Worm (Caenorhabditis elegans): ENCODE data around the gene pals-29.

pals-29 gene

ce11 chrIV:14542517-14542916, at the start of gene pals-29:
pals-29 (minus strand) TSS chrIV:14542617.
- TF ChIP-seq klf-2 (GFP tag; conservative IDR thresholded peaks at IDR 0.05) (no peak), flt-1 (GFP tag; IDR thresholded peaks at IDR 0.05) (no peak), T22C8.4 (GFP tag; IDR thresholded peaks at IDR 0.05) (no peak), cog-1 (tag; optimal IDR thresholded peaks at IDR 0.05) (no peak)

DNA sequence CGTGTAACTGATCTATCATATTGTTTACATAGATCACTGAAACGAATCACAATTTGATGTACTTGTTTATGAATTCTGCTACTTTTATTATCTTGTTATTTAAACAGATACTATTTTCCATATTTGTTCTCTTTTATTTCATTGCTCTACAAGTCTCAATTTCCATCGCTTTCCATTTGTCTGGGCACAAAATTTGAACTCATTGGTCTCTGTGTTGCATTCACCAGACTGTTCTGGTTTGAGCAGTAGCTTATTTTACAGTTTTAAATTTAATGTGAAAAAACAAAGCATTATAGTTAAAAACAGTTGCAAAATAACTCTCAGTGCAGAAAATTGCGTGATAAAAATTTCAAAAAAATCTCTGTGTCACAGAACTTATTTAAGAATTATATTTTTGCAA, 45.2 kb upstream of the pals-29 start:
- TF ChIP-seq ref-1 (GFP tag; conservative IDR thresholded peaks at IDR 0.05) (no peak), med-1 (GFP tag; optimal IDR thresholded peaks at IDR 0.05; ENCODE audit: insufficient read depth) (no peak), ztf-23 (GFP tag; IDR thresholded peaks at IDR 0.05) (no peak), cog-1 (tag; optimal IDR thresholded peaks at IDR 0.05) (no peak), ztf-29 (GFP tag; IDR thresholded peaks at IDR 0.05) (no peak), klf-2 (GFP tag; conservative IDR thresholded peaks at IDR 0.05) (no peak), T22C8.4 (GFP tag; IDR thresholded peaks at IDR 0.05) (no peak), flt-1 (GFP tag; IDR thresholded peaks at IDR 0.05) (no peak)

- TF ChIP-seq med-1 (GFP tag; optimal IDR thresholded peaks at IDR 0.05; ENCODE audit: insufficient read depth) (no peak), ztf-23 (GFP tag; IDR thresholded peaks at IDR 0.05) (no peak), T22C8.4 (GFP tag; IDR thresholded peaks at IDR 0.05) (no peak), ref-1 (GFP tag; conservative IDR thresholded peaks at IDR 0.05) (no peak), cog-1 (tag; optimal IDR thresholded peaks at IDR 0.05) (no peak), tab-1 (GFP tag; IDR thresholded peaks at IDR 0.05) (no peak), ztf-29 (GFP tag; IDR thresholded peaks at IDR 0.05) (no peak), klf-2 (GFP tag; conservative IDR thresholded peaks at IDR 0.05) (no peak), flt-1 (GFP tag; IDR thresholded peaks at IDR 0.05) (no peak)
Measured at ce11 chrIV:14586759-14587158, 44.3 kb upstream of the pals-29 start.

- TF ChIP-seq ztf-23 (GFP tag; IDR thresholded peaks at IDR 0.05) (no peak), ztf-29 (GFP tag; IDR thresholded peaks at IDR 0.05) (no peak), cog-1 (tag; optimal IDR thresholded peaks at IDR 0.05) (no peak), klf-2 (GFP tag; conservative IDR thresholded peaks at IDR 0.05) (no peak), ref-1 (GFP tag; conservative IDR thresholded peaks at IDR 0.05) (no peak), med-1 (GFP tag; optimal IDR thresholded peaks at IDR 0.05; ENCODE audit: insufficient read depth) (no peak)
Measured at ce11 chrIV:14580939-14581338, 38.5 kb upstream of the pals-29 start, which contains the start of gene irld-18. irld-18 (minus strand) TSS chrIV:14581039.

DNA sequence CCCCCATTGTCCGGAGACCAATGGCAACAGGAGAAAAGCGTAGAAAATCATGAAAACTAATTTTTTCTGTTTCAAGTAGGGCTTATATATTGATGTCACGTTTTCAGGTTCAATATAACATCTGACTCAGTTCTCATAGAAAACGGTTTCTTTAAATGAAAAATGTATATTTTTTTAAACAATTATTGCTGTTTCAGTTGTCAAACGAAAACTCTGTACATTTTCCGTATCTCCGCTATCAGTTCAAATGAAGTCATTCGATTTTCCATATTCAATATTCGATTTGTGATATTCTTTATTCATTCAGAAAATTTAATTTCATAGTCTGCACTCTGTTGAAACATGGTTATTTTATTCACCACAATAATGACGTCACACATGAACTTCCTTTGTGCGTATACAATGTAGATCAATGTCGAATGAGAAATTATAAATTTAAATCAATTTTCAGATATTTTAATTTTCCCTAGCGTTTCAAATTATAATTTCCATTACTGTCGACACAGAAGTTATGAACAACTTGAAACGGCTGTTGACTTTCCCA, 36.3 kb upstream of the pals-29 start, which contains the start of gene Y57G11B.8:
Y57G11B.8 (minus strand) TSS at position 51 of the 544 bp plus-strand sequence.
- TF ChIP-seq ref-1 (GFP tag; conservative IDR thresholded peaks at IDR 0.05) (no peak), klf-2 (GFP tag; conservative IDR thresholded peaks at IDR 0.05) (no peak), med-1 (GFP tag; optimal IDR thresholded peaks at IDR 0.05; ENCODE audit: insufficient read depth) (no peak)

DNA sequence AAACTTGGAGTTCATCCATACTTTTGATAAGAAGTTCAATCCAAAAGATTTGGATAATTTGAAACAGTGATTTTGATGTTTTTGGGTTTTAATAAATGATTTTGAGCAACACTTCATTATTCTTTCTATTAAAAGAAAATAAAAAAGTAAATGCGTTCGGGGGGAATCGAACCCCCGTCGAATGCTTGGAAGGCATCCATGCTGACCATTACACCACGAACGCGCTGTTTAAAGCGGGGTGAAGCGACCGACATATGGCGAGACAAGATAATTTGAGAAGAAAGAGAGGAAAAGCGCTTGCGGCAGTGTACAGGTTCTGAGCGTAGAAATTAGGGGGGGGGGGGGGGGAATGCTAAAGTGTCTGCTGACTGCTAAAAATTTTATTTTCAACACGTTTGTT, 34.1 kb upstream of the pals-29 start:
- TF ChIP-seq ztf-29 (GFP tag; IDR thresholded peaks at IDR 0.05), result peak; percentile 63; the same call in 1 of the 2 replicates
- TF ChIP-seq med-1 (GFP tag; optimal IDR thresholded peaks at IDR 0.05; ENCODE audit: insufficient read depth), result peak; percentile 30
- TF ChIP-seq klf-2 (GFP tag; conservative IDR thresholded peaks at IDR 0.05), result peak; percentile 80
- peak; percentile 83 for TF ChIP-seq flt-1 (GFP tag; IDR thresholded peaks at IDR 0.05)
- TF ChIP-seq ztf-23 (GFP tag; IDR thresholded peaks at IDR 0.05), result no peak
- no peak for TF ChIP-seq ref-1 (GFP tag; conservative IDR thresholded peaks at IDR 0.05)
- TF ChIP-seq tab-1 (GFP tag; IDR thresholded peaks at IDR 0.05), result no peak
- TF ChIP-seq cog-1 (tag; optimal IDR thresholded peaks at IDR 0.05), result no peak
- TF ChIP-seq T22C8.4 (GFP tag; IDR thresholded peaks at IDR 0.05), result peak; percentile 71

- TF ChIP-seq ref-1 (GFP tag; conservative IDR thresholded peaks at IDR 0.05), result no peak
- no peak for TF ChIP-seq flt-1 (GFP tag; IDR thresholded peaks at IDR 0.05)
- no peak for TF ChIP-seq tab-1 (GFP tag; IDR thresholded peaks at IDR 0.05)
- no peak for TF ChIP-seq klf-2 (GFP tag; conservative IDR thresholded peaks at IDR 0.05)
- TF ChIP-seq ztf-23 (GFP tag; IDR thresholded peaks at IDR 0.05), result no peak
- TF ChIP-seq cog-1 (tag; optimal IDR thresholded peaks at IDR 0.05), result no peak
- TF ChIP-seq T22C8.4 (GFP tag; IDR thresholded peaks at IDR 0.05), result no peak
- no peak for TF ChIP-seq ztf-29 (GFP tag; IDR thresholded peaks at IDR 0.05)
- TF ChIP-seq med-1 (GFP tag; optimal IDR thresholded peaks at IDR 0.05; ENCODE audit: insufficient read depth), result no peak
Measured at ce11 chrIV:14574282-14574869, 32.0 kb upstream of the pals-29 start, which contains the start of the genes Y57G11B.3 and Y57G11B.5. Y57G11B.3 (minus strand) TSS chrIV:14574382. Y57G11B.5 (plus strand) TSS chrIV:14574819.

ce11 chrIV:14573068-14573467, 30.7 kb upstream of the pals-29 start:
- no peak for TF ChIP-seq ztf-29 (GFP tag; IDR thresholded peaks at IDR 0.05)

DNA sequence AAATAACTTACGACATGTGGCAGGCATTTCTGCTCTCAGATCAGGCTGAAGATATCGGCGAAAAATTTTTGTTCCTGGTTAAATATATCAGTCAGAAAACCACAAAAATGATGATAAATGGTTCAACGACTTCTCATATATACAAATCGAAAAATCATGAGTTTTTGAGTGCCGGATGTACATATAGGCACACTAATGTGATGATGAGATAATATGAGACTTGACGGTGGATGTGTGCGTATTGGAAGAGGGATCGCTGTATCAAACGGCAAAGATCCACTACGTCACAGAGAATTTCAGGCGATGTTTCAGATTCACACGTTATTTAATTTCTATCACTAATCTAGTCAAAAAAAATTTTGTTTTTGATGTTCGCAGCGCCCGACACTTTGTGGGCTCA, 30.2 kb upstream of the pals-29 start, which contains the start of gene glb-34:
glb-34 (minus strand) TSS at position 101 of the 400 bp plus-strand sequence.
- TF ChIP-seq klf-2 (GFP tag; conservative IDR thresholded peaks at IDR 0.05) (no peak), ztf-29 (GFP tag; IDR thresholded peaks at IDR 0.05) (no peak), T22C8.4 (GFP tag; IDR thresholded peaks at IDR 0.05) (no peak), ztf-23 (GFP tag; IDR thresholded peaks at IDR 0.05) (no peak), med-1 (GFP tag; optimal IDR thresholded peaks at IDR 0.05; ENCODE audit: insufficient read depth) (no peak), cog-1 (tag; optimal IDR thresholded peaks at IDR 0.05) (no peak), flt-1 (GFP tag; IDR thresholded peaks at IDR 0.05) (no peak), tab-1 (GFP tag; IDR thresholded peaks at IDR 0.05) (no peak), ref-1 (GFP tag; conservative IDR thresholded peaks at IDR 0.05) (no peak)

DNA sequence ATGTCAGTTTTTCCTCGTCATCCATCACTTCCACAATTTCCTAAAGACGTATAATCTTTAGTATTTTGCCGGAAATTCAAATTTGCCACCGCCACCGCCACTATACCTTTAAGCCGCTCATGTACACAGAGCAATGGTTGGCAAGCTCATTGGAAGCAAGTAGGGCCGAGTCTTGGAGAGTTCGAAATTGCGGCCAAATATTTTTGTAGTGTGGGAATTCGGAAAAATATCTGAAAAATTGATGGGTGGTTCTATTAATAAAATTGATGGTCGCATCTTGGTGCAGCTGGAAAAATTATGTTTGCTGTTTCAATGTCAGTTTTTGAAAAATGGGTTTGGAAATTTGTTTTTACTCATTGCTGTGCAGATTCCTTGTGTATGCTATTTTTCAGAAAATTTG, 29.2 kb upstream of the pals-29 start:
- no peak for TF ChIP-seq cog-1 (tag; optimal IDR thresholded peaks at IDR 0.05)
- TF ChIP-seq ztf-23 (GFP tag; IDR thresholded peaks at IDR 0.05), result no peak

Data from whole organism, midembryonic.